Worm (Caenorhabditis elegans) whole organism, mixed stage, embryonic: ENCODE results near the gene F14B8.5.

Experiments
- blmp-1 ChIP-seq: fragments of 150-350 bp; optimal IDR thresholded peaks from 2 replicates; lab custom pipeline; 2014; ENCODE audit warnings: missing biosample characterization, missing genetic modification characterization
- elt-1 ChIP-seq: sonication (generic microtip); optimal IDR thresholded peaks from 2 replicates; lab custom pipeline; 2017; ENCODE audit warnings: missing genetic modification characterization, mild to moderate bottlenecking, missing compliant biosample characterization, antibody characterized with exemption, moderate library complexity, borderline replicate concordance; ENCODE audit not compliant: insufficient read depth
- nhr-2 ChIP-seq: fragments of 150-350 bp; optimal IDR thresholded peaks from 2 replicates; lab custom pipeline; 2014; ENCODE audit warnings: missing biosample characterization, missing genetic modification characterization
- pha-4 ChIP-seq: fragments of 150-350 bp; optimal IDR thresholded peaks from 2 replicates; lab custom pipeline; 2018; ENCODE audit warnings: missing biosample characterization, missing genetic modification reagents, missing genetic modification characterization
- snpc-4 ChIP-seq: fragments of 150-350 bp; optimal IDR thresholded peaks from 2 replicates; lab custom pipeline; 2014; ENCODE audit warnings: missing biosample characterization, missing genetic modification characterization
- unc-62 ChIP-seq: fragments of 150-350 bp; optimal IDR thresholded peaks from 2 replicates; lab custom pipeline; 2014; ENCODE audit warnings: missing biosample characterization, missing genetic modification reagents, missing genetic modification characterization

DNA sequence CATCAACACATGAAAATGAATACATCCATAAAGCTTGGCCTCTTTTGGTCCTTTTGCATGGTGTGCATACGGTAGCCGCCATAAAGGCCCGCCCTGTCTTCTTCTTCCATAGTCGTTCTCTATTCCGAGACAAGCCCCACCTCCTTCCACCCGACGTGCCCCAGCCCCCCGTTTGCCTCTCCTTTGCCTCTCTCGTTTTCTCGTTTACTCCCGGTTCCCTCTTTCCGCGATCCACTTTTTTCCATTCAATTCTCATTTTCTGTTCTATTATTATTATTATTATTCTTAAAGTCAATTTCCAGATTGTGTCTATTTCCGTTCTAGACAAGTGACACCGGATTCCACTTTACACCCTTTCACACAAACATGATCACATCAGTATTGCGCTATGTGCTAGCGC is 39.1 kb downstream of the F14B8.5 start, which contains the start of gene unc-6:
- TF ChIP-seq unc-62 (no peak), pha-4 (tag; lab: Kevin White, UChicago) (no peak), snpc-4 (tag; lab: Kevin White, UChicago) (no peak), blmp-1 (no peak), nhr-2 (tag; lab: Kevin White, UChicago) (no peak), elt-1 (tag; lab: Kevin White, UChicago) (no peak)
